Fruit fly (Drosophila melanogaster) whole organism, embryonic: ENCODE data around the gene CG45100.

Experiments
- Abd-B ChIP-seq: fragments of 200-800 bp; sonication (Bioruptor generic); optimal IDR thresholded peaks from 2 replicates; lab custom pipeline; 2018; ENCODE audit warnings: missing biosample characterization, mild to moderate bottlenecking, missing genetic modification characterization, moderate library complexity
- BEAF-32 ChIP-seq: fragments of 200-800 bp; sonication (Bioruptor generic); optimal IDR thresholded peaks from 3 replicates; lab custom pipeline; 2017; ENCODE audit warnings: missing biosample characterization, missing genetic modification characterization, mild to moderate bottlenecking, moderate library complexity, missing genetic modification reagents
- CG10267 ChIP-seq: fragments of 200-800 bp; sonication (Bioruptor generic); optimal IDR thresholded peaks from 2 replicates; lab custom pipeline; 2018; ENCODE audit warnings: missing biosample characterization, mild to moderate bottlenecking, missing genetic modification characterization, moderate library complexity
- CG12391 ChIP-seq: fragments of 200-800 bp; sonication (Bioruptor generic); optimal IDR thresholded peaks from 3 replicates; lab custom pipeline; 2018; ENCODE audit warnings: missing biosample characterization, mild to moderate bottlenecking, missing genetic modification characterization, moderate library complexity
- CG13424 ChIP-seq: fragments of 200-800 bp; sonication (Bioruptor generic); optimal IDR thresholded peaks from 2 replicates; lab custom pipeline; 2019; ENCODE audit warnings: missing biosample characterization, mild to moderate bottlenecking, missing genetic modification characterization, moderate library complexity
- CG14710 ChIP-seq: fragments of 200-800 bp; sonication (Bioruptor generic); optimal IDR thresholded peaks from 3 replicates; lab custom pipeline; 2019; ENCODE audit warnings: missing biosample characterization, mild to moderate bottlenecking, missing genetic modification characterization, moderate library complexity
- CG15696 ChIP-seq: fragments of 200-800 bp; sonication (Bioruptor generic); optimal IDR thresholded peaks from 2 replicates; lab custom pipeline; 2019; ENCODE audit warnings: missing biosample characterization, mild to moderate bottlenecking, missing genetic modification characterization, moderate library complexity
- CG1603 ChIP-seq: fragments of 200-800 bp; sonication (Bioruptor generic); optimal IDR thresholded peaks from 2 replicates; lab custom pipeline; 2019; ENCODE audit warnings: missing biosample characterization, mild to moderate bottlenecking, missing genetic modification characterization, moderate library complexity
- CG2116 ChIP-seq: fragments of 200-800 bp; sonication (Bioruptor generic); optimal IDR thresholded peaks from 3 replicates; lab custom pipeline; 2018; ENCODE audit warnings: missing biosample characterization, mild to moderate bottlenecking, missing genetic modification characterization
- CG2875 ChIP-seq: fragments of 200-800 bp; sonication (Bioruptor generic); optimal IDR thresholded peaks from 2 replicates; lab custom pipeline; 2017; ENCODE audit warnings: missing biosample characterization, mild to moderate bottlenecking, missing genetic modification characterization, missing genetic modification reagents
- CG31441 ChIP-seq: fragments of 200-800 bp; sonication (Bioruptor generic); IDR thresholded peaks from 2 replicates; pipeline ENCODE4 v1.3.6; 2022; ENCODE audit warnings: missing biosample characterization, missing genetic modification characterization
- CG33213 ChIP-seq: fragments of 200-800 bp; sonication (Bioruptor generic); optimal IDR thresholded peaks from 3 replicates; lab custom pipeline; 2016; ENCODE audit warnings: missing biosample characterization, missing genetic modification characterization
- CG3407 ChIP-seq: fragments of 200-800 bp; sonication (Bioruptor generic); optimal IDR thresholded peaks from 2 replicates; lab custom pipeline; 2018; ENCODE audit warnings: missing biosample characterization, mild to moderate bottlenecking, missing genetic modification characterization
- CG4617 ChIP-seq: fragments of 200-800 bp; sonication (Bioruptor generic); optimal IDR thresholded peaks from 3 replicates; lab custom pipeline; 2016; ENCODE audit warnings: missing biosample characterization, missing genetic modification characterization, borderline replicate concordance
- CG6683 ChIP-seq: fragments of 200-800 bp; sonication (Bioruptor generic); optimal IDR thresholded peaks from 2 replicates; lab custom pipeline; 2017; ENCODE audit warnings: missing biosample characterization, mild to moderate bottlenecking, missing genetic modification characterization, missing genetic modification reagents
- CG7963 ChIP-seq: fragments of 200-800 bp; sonication (Bioruptor generic); IDR thresholded peaks from 3 replicates; pipeline ENCODE4 v1.3.6; 2022; ENCODE audit warnings: missing biosample characterization, missing genetic modification characterization; ENCODE audit not compliant: partially characterized antibody
- CG8765 ChIP-seq: fragments of 200-800 bp; sonication (Bioruptor generic); IDR thresholded peaks from 2 replicates; pipeline ENCODE4 v1.3.6; 2022; ENCODE audit warnings: missing biosample characterization, missing genetic modification characterization
- CG8944 ChIP-seq: fragments of 200-800 bp; sonication (Bioruptor generic); optimal IDR thresholded peaks from 3 replicates; lab custom pipeline; 2016; ENCODE audit warnings: missing biosample characterization, missing genetic modification characterization
- CG9797 ChIP-seq: fragments of 200-800 bp; sonication (Bioruptor generic); optimal IDR thresholded peaks from 3 replicates; lab custom pipeline; 2018; ENCODE audit warnings: missing biosample characterization, mild to moderate bottlenecking, missing genetic modification characterization
- CG9876 ChIP-seq: fragments of 200-800 bp; sonication (Bioruptor generic); optimal IDR thresholded peaks from 2 replicates; lab custom pipeline; 2016; ENCODE audit warnings: missing biosample characterization, missing genetic modification characterization
- Dip2 ChIP-seq: fragments of 200-800 bp; sonication (Bioruptor generic); IDR thresholded peaks from 2 replicates; pipeline ENCODE4 v1.3.6; 2022; ENCODE audit warnings: missing biosample characterization, missing genetic modification characterization
- Dp ChIP-seq: fragments of 200-800 bp; sonication (Bioruptor generic); optimal IDR thresholded peaks from 2 replicates; lab custom pipeline; 2018; ENCODE audit warnings: missing biosample characterization, mild to moderate bottlenecking, missing genetic modification characterization, moderate library complexity
- Ets97D ChIP-seq: fragments of 200-800 bp; sonication (Bioruptor generic); optimal IDR thresholded peaks from 3 replicates; lab custom pipeline; 2016; ENCODE audit warnings: missing biosample characterization, missing genetic modification characterization
- Lhr ChIP-seq: fragments of 200-800 bp; sonication (Bioruptor generic); optimal IDR thresholded peaks from 3 replicates; lab custom pipeline; 2017; ENCODE audit warnings: mild to moderate bottlenecking, missing biosample characterization, missing genetic modification reagents, missing genetic modification characterization
- Lpt ChIP-seq: fragments of >200 bp; optimal IDR thresholded peaks from 2 replicates; lab custom pipeline; 2018; ENCODE audit warnings: missing biosample characterization, missing genetic modification characterization
- MBD-R2 ChIP-seq: fragments of 200-800 bp; sonication (Bioruptor generic); IDR thresholded peaks from 2 replicates; pipeline ENCODE4 v1.3.6; 2022; ENCODE audit warnings: missing biosample characterization, missing genetic modification characterization
- Meics ChIP-seq: fragments of 200-800 bp; sonication (Bioruptor generic); optimal IDR thresholded peaks from 2 replicates; lab custom pipeline; 2017; ENCODE audit warnings: missing biosample characterization, mild to moderate bottlenecking, missing genetic modification characterization
- NfI ChIP-seq: fragments of 200-800 bp; sonication (Bioruptor generic); optimal IDR thresholded peaks from 3 replicates; lab custom pipeline; 2018; ENCODE audit warnings: missing biosample characterization, mild to moderate bottlenecking, missing genetic modification characterization, moderate library complexity
- Sry-δ ChIP-seq: fragments of 200-800 bp; sonication (Bioruptor generic); optimal IDR thresholded peaks from 2 replicates; lab custom pipeline; 2016; ENCODE audit warnings: missing biosample characterization, missing genetic modification characterization
- Ssrp ChIP-seq: fragments of 200-800 bp; sonication (Bioruptor generic); optimal IDR thresholded peaks from 2 replicates; lab custom pipeline; 2018; ENCODE audit warnings: missing biosample characterization, mild to moderate bottlenecking, missing genetic modification characterization, moderate library complexity
- Stat92E ChIP-seq, 3 experiments: fragments of >200 bp in 2 of 3; fragments of 200-800 bp in 1 of 3; sonication (Bioruptor generic) in 1 of 3; optimal IDR thresholded peaks; 2 replicates each; lab custom pipeline; 2017 to 2019; ENCODE audit warnings: missing biosample characterization in 3 of 3, missing genetic modification characterization in 3 of 3, mild to moderate bottlenecking in 1 of 3, moderate library complexity in 1 of 3
- az2 ChIP-seq: fragments of 200-800 bp; sonication (Bioruptor generic); optimal IDR thresholded peaks from 3 replicates; lab custom pipeline; 2016; ENCODE audit warnings: missing biosample characterization, missing genetic modification characterization
- bigmax ChIP-seq: fragments of 200-800 bp; sonication (Bioruptor generic); optimal IDR thresholded peaks from 2 replicates; lab custom pipeline; 2018; ENCODE audit warnings: missing biosample characterization, mild to moderate bottlenecking, missing genetic modification characterization
- crp ChIP-seq, 2 experiments: fragments of 200-800 bp; sonication (Bioruptor generic); optimal IDR thresholded peaks; 2 replicates in 1 of 2; 3 replicates in 1 of 2; lab custom pipeline; 2017; ENCODE audit warnings: missing biosample characterization in 2 of 2, missing genetic modification characterization in 2 of 2, mild to moderate bottlenecking in 1 of 2, moderate library complexity in 1 of 2
- dati ChIP-seq: fragments of 200-800 bp; sonication (Bioruptor generic); IDR thresholded peaks from 2 replicates; pipeline ENCODE4 v1.3.6; 2022; ENCODE audit warnings: missing biosample characterization, missing genetic modification characterization
- ems ChIP-seq: fragments of 200-800 bp; sonication (Bioruptor generic); optimal IDR thresholded peaks from 3 replicates; lab custom pipeline; 2016; ENCODE audit warnings: missing biosample characterization, missing genetic modification characterization
- ewg ChIP-seq: fragments of 200-800 bp; sonication (Bioruptor generic); optimal IDR thresholded peaks from 3 replicates; lab custom pipeline; 2017; ENCODE audit warnings: mild to moderate bottlenecking, missing biosample characterization, missing genetic modification reagents, missing genetic modification characterization
- gem ChIP-seq: fragments of 200-800 bp; sonication (Bioruptor generic); optimal IDR thresholded peaks from 2 replicates; lab custom pipeline; 2019; ENCODE audit warnings: missing biosample characterization, mild to moderate bottlenecking, missing genetic modification characterization, moderate library complexity
- gt ChIP-seq: fragments of 200-800 bp; sonication (Bioruptor generic); IDR thresholded peaks from 2 replicates; pipeline ENCODE4 v1.3.6; 2022; ENCODE audit warnings: missing biosample characterization, missing genetic modification characterization
- kah ChIP-seq: fragments of 200-800 bp; sonication (Bioruptor generic); optimal IDR thresholded peaks from 2 replicates; lab custom pipeline; 2018; ENCODE audit warnings: missing biosample characterization, mild to moderate bottlenecking, missing genetic modification characterization
- nerfin-2 ChIP-seq: fragments of 200-800 bp; sonication (Bioruptor generic); IDR thresholded peaks from 2 replicates; pipeline ENCODE4 v1.3.6; 2022; ENCODE audit warnings: missing biosample characterization, missing genetic modification characterization; ENCODE audit not compliant: partially characterized antibody
- phol ChIP-seq: fragments of 200-800 bp; sonication (Bioruptor generic); optimal IDR thresholded peaks from 3 replicates; lab custom pipeline; 2018; ENCODE audit warnings: missing biosample characterization, mild to moderate bottlenecking, missing genetic modification characterization, moderate library complexity
- pita ChIP-seq: fragments of 200-800 bp; sonication (Bioruptor generic); optimal IDR thresholded peaks from 2 replicates; lab custom pipeline; 2017; ENCODE audit warnings: missing biosample characterization, mild to moderate bottlenecking, missing genetic modification characterization
- prd ChIP-seq, 3 experiments: fragments of >200 bp in 2 of 3; fragments of 200-800 bp in 1 of 3; sonication (Bioruptor generic) in 1 of 3; optimal IDR thresholded peaks in 2 of 3; IDR thresholded peaks in 1 of 3; 2 replicates in 2 of 3; 3 replicates in 1 of 3; pipeline versions ENCODE4 v1.3.6 to Lab custom; 2017 to 2022; ENCODE audit warnings: missing biosample characterization in 1 of 3, missing genetic modification characterization in 1 of 3
- trem ChIP-seq: fragments of 200-800 bp; optimal IDR thresholded peaks from 3 replicates; lab custom pipeline; 2019; ENCODE audit warnings: missing biosample characterization, mild to moderate bottlenecking, missing genetic modification characterization, moderate library complexity
- twi ChIP-seq: fragments of 200-800 bp; optimal IDR thresholded peaks from 2 replicates; lab custom pipeline; 2019; ENCODE audit warnings: missing biosample characterization, mild to moderate bottlenecking, missing genetic modification characterization, moderate library complexity

CG45100 gene

DNA sequence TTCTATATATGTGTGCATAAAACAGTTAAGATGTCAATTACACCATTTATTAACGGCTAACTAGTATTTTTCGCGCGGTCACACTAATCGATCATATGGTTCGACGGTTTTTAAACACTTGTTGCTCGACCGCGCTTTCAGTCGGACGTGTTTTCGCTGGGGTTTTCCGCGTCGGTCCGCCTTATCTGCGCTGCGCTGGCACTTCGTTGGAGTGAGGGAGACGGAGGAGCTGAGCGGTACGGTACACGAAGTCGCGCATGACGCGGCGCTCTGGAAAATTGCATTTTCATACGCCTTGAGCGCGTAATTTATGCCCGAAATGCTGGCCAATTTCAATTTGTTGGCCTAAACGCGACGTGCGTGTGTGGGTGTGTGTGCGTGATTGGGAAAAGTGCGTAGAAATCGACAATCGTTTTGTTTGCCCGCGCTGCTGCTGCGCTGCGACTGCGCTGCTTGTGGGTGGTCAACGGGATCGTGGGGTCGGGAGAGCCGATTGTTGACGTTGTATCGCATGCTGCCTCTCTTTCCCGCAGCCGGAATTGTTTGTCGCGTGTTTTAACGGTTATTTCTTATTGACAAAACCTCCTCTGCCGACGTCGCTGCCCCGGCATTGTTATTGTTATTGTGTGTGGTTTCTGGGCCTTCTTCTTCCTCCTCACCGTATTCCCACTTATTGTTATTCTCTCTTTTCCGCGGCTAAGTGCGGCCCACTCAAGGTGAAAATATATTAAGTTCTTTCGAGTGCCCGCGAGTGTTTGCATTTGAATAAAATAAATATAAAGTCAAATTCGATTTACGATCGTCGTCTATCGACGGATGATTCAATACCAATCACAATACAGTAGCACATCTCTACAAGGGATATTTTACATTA, 42.8 kb upstream of the CG45100 start, which contains the start of gene Itpr (continued):
- TF ChIP-seq CG8944 (GFP tag; lab: Kevin White, UChicago), result no peak
- no peak for TF ChIP-seq CG12391 (tag; lab: Kevin White, UChicago)
- no peak for TF ChIP-seq CG15696
- TF ChIP-seq gt (GFP tag; lab: Robert Waterston, UW), result no peak
- no peak for TF ChIP-seq MBD-R2 (GFP tag; lab: Robert Waterston, UW)
- TF ChIP-seq Lpt (GFP tag; lab: Kevin White, UChicago), result no peak
- TF ChIP-seq Dip2 (GFP tag; lab: Robert Waterston, UW), result no peak
- no peak for TF ChIP-seq crp (GFP tag; optimal IDR thresholded peaks at IDR 0.05; lab: Kevin White, UChicago)
- TF ChIP-seq pita (GFP tag; lab: Kevin White, UChicago), result no peak
- no peak for TF ChIP-seq CG31441
- peak; percentile 37 for TF ChIP-seq Dp (GFP tag; lab: Kevin White, UChicago)
- no peak for TF ChIP-seq ewg (GFP tag; lab: Kevin White, UChicago)
- TF ChIP-seq twi (tag; lab: Kevin White, UChicago), result no peak

DNA sequence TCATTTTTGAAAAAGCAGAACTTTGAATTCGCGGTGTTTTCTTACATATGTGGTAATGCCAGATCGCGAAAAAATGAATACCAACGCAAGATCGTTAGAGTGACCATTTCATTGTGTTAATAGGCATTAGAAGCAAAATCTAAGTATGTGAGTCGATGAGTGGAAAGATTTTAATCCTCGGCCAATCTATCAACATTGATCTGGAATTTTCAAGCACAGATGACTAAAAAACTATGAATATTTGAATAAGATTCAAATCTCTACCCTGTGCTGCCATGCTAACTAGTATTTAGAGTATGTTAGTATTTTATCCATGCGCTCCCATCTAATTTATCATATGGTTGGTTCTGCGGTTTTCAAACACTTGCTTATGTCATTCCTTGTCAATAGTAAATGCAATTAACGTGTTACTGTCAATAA, 42.2 kb upstream of the CG45100 start:
- TF ChIP-seq CG2875 (no peak), CG6683 (GFP tag; lab: Kevin White, UChicago) (no peak), phol (tag; lab: Kevin White, UChicago) (peak; percentile 32), CG7963 (GFP tag; lab: Robert Waterston, UW) (no peak), gem (tag; lab: Kevin White, UChicago) (peak; percentile 2), CG33213 (GFP tag; lab: Kevin White, UChicago) (peak; percentile 7), ems (GFP tag; lab: Kevin White, UChicago) (peak; percentile 12), CG4617 (GFP tag; lab: Kevin White, UChicago) (peak; percentile 3), trem (tag; lab: Kevin White, UChicago) (peak; percentile 50), kah (GFP tag; lab: Kevin White, UChicago) (no peak), CG1603 (tag; lab: Kevin White, UChicago) (peak; percentile 27), Dp (GFP tag; lab: Kevin White, UChicago) (peak; percentile 79), bigmax (GFP tag; lab: Kevin White, UChicago) (no peak), dati (GFP tag; lab: Robert Waterston, UW) (no peak), Sry-δ (GFP tag; lab: Kevin White, UChicago) (peak; percentile 34), CG13424 (tag; lab: Kevin White, UChicago) (no peak), Meics (GFP tag; lab: Kevin White, UChicago) (no peak), CG3407 (GFP tag; lab: Kevin White, UChicago) (no peak), Lhr (GFP tag; lab: Kevin White, UChicago) (peak; percentile 81), BEAF-32 (GFP tag; lab: Kevin White, UChicago) (peak; percentile 49), Ssrp (tag; lab: Kevin White, UChicago) (no peak), CG14710 (peak; percentile 42), Ets97D (GFP tag; lab: Kevin White, UChicago) (peak; percentile 57), CG9876 (GFP tag; lab: Kevin White, UChicago) (no peak), Stat92E (GFP tag; optimal IDR thresholded peaks at IDR 0.05; lab: Kevin White, UChicago) (no peak), CG8765 (GFP tag; lab: Robert Waterston, UW) (no peak), CG2116 (GFP tag; lab: Kevin White, UChicago) (peak; percentile 45), CG9797 (GFP tag; lab: Kevin White, UChicago) (peak; percentile 84), nerfin-2 (no peak), az2 (GFP tag; lab: Kevin White, UChicago) (no peak), Abd-B (peak; percentile 23), prd (optimal IDR thresholded peaks at IDR 0.05; lab: Kevin White, UChicago) (no peak), prd (GFP tag; IDR thresholded peaks at IDR 0.05; lab: Robert Waterston, UW) (no peak), CG10267 (tag; lab: Kevin White, UChicago) (peak; percentile 48), NfI (GFP tag; lab: Kevin White, UChicago) (no peak)
